Worm (Caenorhabditis elegans) whole organism, L3 larva: ENCODE measurements around the gene eelo-2.

Source experiments
- R02D3.7 ChIP-seq: fragments of 150-350 bp; optimal IDR thresholded peaks from 2 replicates; lab custom pipeline; 2014; ENCODE audit warnings: missing biosample characterization, missing genetic modification characterization
- ceh-82 ChIP-seq: fragments of 150-350 bp; optimal IDR thresholded peaks from 2 replicates; lab custom pipeline; 2014; ENCODE audit warnings: missing biosample characterization, missing genetic modification characterization
- ceh-9 ChIP-seq: sonication (generic microtip); optimal IDR thresholded peaks from 2 replicates; lab custom pipeline; 2018; ENCODE audit warnings: missing biosample characterization, missing genetic modification characterization
- fkh-10 ChIP-seq: sonication (generic microtip); optimal IDR thresholded peaks from 2 replicates; lab custom pipeline; 2017; ENCODE audit warnings: missing biosample characterization, missing genetic modification reagents, missing genetic modification characterization
- fkh-2 ChIP-seq: fragments of 150-350 bp; optimal IDR thresholded peaks from 2 replicates; lab custom pipeline; 2014; ENCODE audit warnings: missing biosample characterization, missing genetic modification reagents, missing genetic modification characterization
- jun-1 ChIP-seq: fragments of 150-350 bp; optimal IDR thresholded peaks from 2 replicates; lab custom pipeline; 2014; ENCODE audit warnings: missing biosample characterization, missing genetic modification reagents, missing genetic modification characterization
- lin-39 ChIP-seq: fragments of 150-350 bp; optimal IDR thresholded peaks from 2 replicates; lab custom pipeline; 2018; ENCODE audit warnings: missing biosample characterization, missing genetic modification reagents, missing genetic modification characterization
- nfya-1 ChIP-seq: sonication (generic microtip); optimal IDR thresholded peaks from 2 replicates; lab custom pipeline; 2017; ENCODE audit warnings: missing genetic modification characterization, mild to moderate bottlenecking, missing compliant biosample characterization, antibody characterized with exemption, moderate library complexity; ENCODE audit not compliant: insufficient read depth
- nhr-12 ChIP-seq: fragments of 150-350 bp; optimal IDR thresholded peaks from 2 replicates; lab custom pipeline; 2014; ENCODE audit warnings: missing biosample characterization, missing genetic modification characterization
- nhr-28 ChIP-seq: fragments of 150-350 bp; optimal IDR thresholded peaks from 2 replicates; lab custom pipeline; 2014; ENCODE audit warnings: missing biosample characterization, missing genetic modification characterization
- nhr-77 ChIP-seq: fragments of 150-350 bp; optimal IDR thresholded peaks from 2 replicates; lab custom pipeline; 2014; ENCODE audit warnings: missing biosample characterization, missing genetic modification characterization
- pha-4 ChIP-seq: fragments of 150-350 bp; optimal IDR thresholded peaks from 2 replicates; lab custom pipeline; 2014; ENCODE audit warnings: missing biosample characterization, missing genetic modification reagents, missing genetic modification characterization
- unc-39 ChIP-seq: sonication (generic microtip); optimal IDR thresholded peaks from 4 replicates; lab custom pipeline; 2017; ENCODE audit warnings: missing biosample characterization, missing genetic modification characterization

ce11 chrIV:17268069-17268468, 18.1 kb downstream of the eelo-2 start:
- TF ChIP-seq lin-39 (no peak), pha-4 (no peak), nhr-12 (tag; lab: Kevin White, UChicago) (no peak), R02D3.7 (no peak), ceh-9 (tag; lab: Kevin White, UChicago) (no peak), nfya-1 (tag; lab: Kevin White, UChicago) (no peak), nhr-28 (no peak), fkh-2 (tag; lab: Kevin White, UChicago) (no peak), nhr-77 (no peak), ceh-82 (tag; lab: Kevin White, UChicago) (no peak), unc-39 (tag; lab: Kevin White, UChicago) (no peak), fkh-10 (no peak), jun-1 (tag; lab: Kevin White, UChicago) (no peak)
